Fruit fly (Drosophila melanogaster) whole organism, adult: ENCODE results near the gene Jon25Biii.

Experiments used
- CG11617 ChIP-seq: fragments of 200-800 bp; sonication (Bioruptor generic); optimal IDR thresholded peaks from 2 replicates; lab custom pipeline; 2017; ENCODE audit warnings: mild to moderate bottlenecking, missing biosample characterization, missing genetic modification reagents, missing genetic modification characterization
- CG12768 ChIP-seq: fragments of 200-800 bp; sonication (Bioruptor generic); optimal IDR thresholded peaks from 2 replicates; lab custom pipeline; 2017; ENCODE audit warnings: missing biosample characterization, missing genetic modification characterization, mild to moderate bottlenecking, moderate library complexity, missing genetic modification reagents
- CG14711 ChIP-seq: fragments of 200-800 bp; sonication (Bioruptor generic); optimal IDR thresholded peaks from 2 replicates; lab custom pipeline; 2018; ENCODE audit warnings: missing biosample characterization, mild to moderate bottlenecking, missing genetic modification characterization, moderate library complexity
- CG1620 ChIP-seq: fragments of 200-800 bp; sonication (Bioruptor generic); optimal IDR thresholded peaks from 2 replicates; lab custom pipeline; 2016; ENCODE audit warnings: missing biosample characterization, missing genetic modification characterization
- CG33017 ChIP-seq: fragments of 200-800 bp; sonication (Bioruptor generic); optimal IDR thresholded peaks from 2 replicates; lab custom pipeline; 2018; ENCODE audit warnings: missing biosample characterization, mild to moderate bottlenecking, missing genetic modification characterization, moderate library complexity
- CG5204 ChIP-seq: fragments of 200-800 bp; sonication (Bioruptor generic); optimal IDR thresholded peaks from 2 replicates; lab custom pipeline; 2016; ENCODE audit warnings: missing biosample characterization, missing genetic modification characterization
- CG7045 ChIP-seq: fragments of 200-800 bp; sonication (Bioruptor generic); optimal IDR thresholded peaks from 2 replicates; lab custom pipeline; 2017; ENCODE audit warnings: missing biosample characterization, mild to moderate bottlenecking, missing genetic modification characterization
- CG7101 ChIP-seq: fragments of 200-800 bp; sonication (Bioruptor generic); optimal IDR thresholded peaks from 2 replicates; lab custom pipeline; 2018; ENCODE audit warnings: missing biosample characterization, mild to moderate bottlenecking, missing genetic modification characterization, moderate library complexity
- Clk ChIP-seq: fragments of 200-800 bp; sonication (Bioruptor generic); optimal IDR thresholded peaks from 2 replicates; lab custom pipeline; 2017; ENCODE audit warnings: missing biosample characterization, missing genetic modification characterization
- Crg-1 ChIP-seq: fragments of 200-800 bp; sonication (Bioruptor generic); optimal IDR thresholded peaks from 2 replicates; lab custom pipeline; 2016; ENCODE audit warnings: missing biosample characterization, missing genetic modification characterization
- Hr96 ChIP-seq: fragments of 200-800 bp; sonication (Bioruptor generic); optimal IDR thresholded peaks from 2 replicates; lab custom pipeline; 2016; ENCODE audit warnings: missing biosample characterization, missing genetic modification characterization
- Mnt ChIP-seq: fragments of 200-800 bp; sonication (Bioruptor generic); optimal IDR thresholded peaks from 2 replicates; lab custom pipeline; 2016; ENCODE audit warnings: missing biosample characterization, mild to moderate bottlenecking, missing genetic modification characterization
- bab1 ChIP-seq: fragments of 200-800 bp; sonication (Bioruptor generic); optimal IDR thresholded peaks from 3 replicates; lab custom pipeline; 2019; ENCODE audit warnings: missing biosample characterization, mild to moderate bottlenecking, missing genetic modification characterization, moderate library complexity
- cic ChIP-seq: fragments of 200-800 bp; sonication (Bioruptor generic); optimal IDR thresholded peaks from 2 replicates; lab custom pipeline; 2017; ENCODE audit warnings: missing biosample characterization, mild to moderate bottlenecking, missing genetic modification characterization, moderate library complexity
- cnc ChIP-seq, 2 experiments: fragments of >200 bp; optimal IDR thresholded peaks; 2 replicates each; lab custom pipeline; 2017
- kay ChIP-seq: fragments of 200-800 bp; sonication (Bioruptor generic); peaks from one replicate; lab custom pipeline; 2016; ENCODE audit warnings: missing biosample characterization, missing genetic modification characterization, borderline replicate concordance
- ovo ChIP-seq: fragments of 200-800 bp; sonication (Bioruptor generic); optimal IDR thresholded peaks from 2 replicates; lab custom pipeline; 2016; ENCODE audit warnings: missing biosample characterization, missing genetic modification characterization
- pad ChIP-seq: fragments of 200-800 bp; sonication (Bioruptor generic); optimal IDR thresholded peaks from 3 replicates; lab custom pipeline; 2017; ENCODE audit warnings: missing biosample characterization, missing genetic modification characterization, mild to moderate bottlenecking, moderate library complexity, missing genetic modification reagents
- tj ChIP-seq: fragments of 200-800 bp; sonication (Bioruptor generic); optimal IDR thresholded peaks from 3 replicates; lab custom pipeline; 2017; ENCODE audit warnings: missing biosample characterization, mild to moderate bottlenecking, missing genetic modification characterization, moderate library complexity
- toe ChIP-seq: fragments of 200-800 bp; sonication (Bioruptor generic); optimal IDR thresholded peaks from 2 replicates; lab custom pipeline; 2016; ENCODE audit warnings: missing biosample characterization, missing genetic modification characterization

The Jon25Biii gene

dm6 chr2L:4995837-4996136, 45.2 kb upstream of the Jon25Biii start:
- no peak for TF ChIP-seq CG7101 (tag; lab: Kevin White, UChicago)
- no peak for TF ChIP-seq cic (GFP tag; lab: Kevin White, UChicago)
- TF ChIP-seq CG11617 (GFP tag; lab: Kevin White, UChicago) = no peak
- TF ChIP-seq ovo = no peak
- TF ChIP-seq CG1620 (GFP tag; lab: Kevin White, UChicago) = no peak
- no peak for TF ChIP-seq pad (GFP tag; lab: Kevin White, UChicago)
- TF ChIP-seq Crg-1 (GFP tag; lab: Kevin White, UChicago) = no peak
- TF ChIP-seq bab1 (GFP tag; lab: Kevin White, UChicago) = no peak

- TF ChIP-seq CG7101 (tag; lab: Kevin White, UChicago) = no peak
- TF ChIP-seq CG33017 = no peak
- TF ChIP-seq CG7045 (GFP tag; lab: Kevin White, UChicago) = no peak
- TF ChIP-seq CG12768 (GFP tag; lab: Kevin White, UChicago) = no peak
- no peak for TF ChIP-seq Crg-1 (GFP tag; lab: Kevin White, UChicago)
- no peak for TF ChIP-seq CG14711 (tag; lab: Kevin White, UChicago)
- no peak for TF ChIP-seq cnc (optimal IDR thresholded peaks at IDR 0.05; lab: Kevin White, UChicago)
- no peak for TF ChIP-seq CG11617 (GFP tag; lab: Kevin White, UChicago)
- no peak for TF ChIP-seq Hr96 (GFP tag; lab: Kevin White, UChicago)
- TF ChIP-seq toe (GFP tag; lab: Kevin White, UChicago) = no peak
- no peak for TF ChIP-seq ovo
- TF ChIP-seq tj (GFP tag; lab: Kevin White, UChicago) = no peak
- TF ChIP-seq bab1 (GFP tag; lab: Kevin White, UChicago) = no peak
- TF ChIP-seq Clk = no peak
- no peak for TF ChIP-seq CG5204
- TF ChIP-seq pad (GFP tag; lab: Kevin White, UChicago) = no peak
- no peak for TF ChIP-seq cic (GFP tag; lab: Kevin White, UChicago)
- TF ChIP-seq CG1620 (GFP tag; lab: Kevin White, UChicago) = no peak
Observed at dm6 chr2L:4995010-4995836, 44.7 kb upstream of the Jon25Biii start.

DNA sequence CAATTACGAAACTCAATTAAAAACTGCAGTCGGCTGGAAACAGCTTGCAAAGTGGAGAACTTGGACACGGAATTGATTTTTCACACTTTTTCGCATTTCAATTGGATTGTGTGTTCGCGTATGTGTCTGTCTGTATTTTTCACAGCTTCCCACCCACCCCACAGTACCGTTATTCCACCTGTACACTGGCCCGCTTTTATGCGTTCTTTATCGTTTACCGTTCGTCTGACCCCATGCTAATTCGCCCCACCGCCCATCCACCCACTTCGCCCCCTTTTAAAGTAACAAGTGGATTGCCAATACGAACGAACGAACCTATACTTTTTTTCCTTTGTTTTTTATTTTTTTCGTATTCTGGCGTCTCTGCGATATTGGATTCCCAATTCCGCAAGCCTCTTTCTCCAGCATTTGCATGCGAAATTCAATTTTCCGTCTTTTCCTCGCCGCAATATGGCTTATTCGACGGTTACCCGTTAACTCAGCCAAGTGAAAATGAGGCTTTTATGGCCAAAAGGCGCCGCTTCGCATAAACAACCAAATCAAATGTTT, 31.6 kb upstream of the Jon25Biii start:
- TF ChIP-seq CG1620 (GFP tag; lab: Kevin White, UChicago) (no peak), ovo (peak; percentile 86), kay (GFP tag; lab: Kevin White, UChicago) (no peak), tj (GFP tag; lab: Kevin White, UChicago) (peak; percentile 41), pad (GFP tag; lab: Kevin White, UChicago) (peak; percentile 9), cic (GFP tag; lab: Kevin White, UChicago) (no peak), CG11617 (GFP tag; lab: Kevin White, UChicago) (no peak)

DNA sequence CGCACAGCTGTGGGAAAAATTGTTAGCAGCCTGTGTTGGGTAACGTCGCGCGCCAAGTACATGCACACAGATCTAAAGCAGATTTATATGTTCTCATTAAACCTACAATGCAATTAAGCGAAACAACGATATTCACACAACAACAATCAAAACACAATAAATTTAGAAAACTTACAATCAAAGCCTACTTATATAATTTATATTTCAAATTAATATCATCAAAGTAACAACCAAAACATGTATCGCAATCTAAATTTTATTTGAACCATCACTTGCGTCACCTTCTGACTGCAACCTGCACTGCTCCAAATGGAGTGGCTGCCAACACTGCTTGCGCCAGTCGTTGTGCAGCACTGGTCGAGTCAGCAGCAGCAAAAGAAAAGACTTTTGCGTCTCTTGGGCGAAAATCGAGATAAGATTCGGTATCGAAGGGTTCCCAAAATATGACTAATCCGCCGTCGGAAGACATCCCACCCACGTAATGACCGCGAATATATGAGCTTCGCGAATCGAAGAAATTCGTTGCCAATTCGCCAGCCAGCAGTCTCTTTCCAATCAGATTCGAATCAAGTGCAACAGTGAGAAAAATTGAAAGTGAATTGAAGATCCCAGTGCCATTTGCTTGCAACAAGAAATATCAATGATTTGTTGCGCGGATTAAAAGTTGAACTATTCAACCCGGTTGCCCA, 30.9 kb upstream of the Jon25Biii start, which contains the start of the genes CG8892 and CG34126:
Gene CG8892, minus strand, starts transcription at position 315 of the 689 bp plus-strand sequence.
Gene CG34126, plus strand, starts transcription at position 337 of the 689 bp plus-strand sequence.
- peak; percentile 90 for TF ChIP-seq tj (GFP tag; lab: Kevin White, UChicago)
- peak; percentile 98 for TF ChIP-seq CG5204
- peak; percentile 89 for TF ChIP-seq cic (GFP tag; lab: Kevin White, UChicago)
- peak; percentile 97 for TF ChIP-seq CG7045 (GFP tag; lab: Kevin White, UChicago)
- no peak for TF ChIP-seq cnc (optimal IDR thresholded peaks at IDR 0.05; lab: Kevin White, UChicago)
- peak; percentile 99 for TF ChIP-seq CG11617 (GFP tag; lab: Kevin White, UChicago)
- TF ChIP-seq Crg-1 (GFP tag; lab: Kevin White, UChicago) = peak; percentile 99
- TF ChIP-seq CG14711 (tag; lab: Kevin White, UChicago) = peak; percentile 95
- TF ChIP-seq Hr96 (GFP tag; lab: Kevin White, UChicago) = peak; percentile 96
- peak; percentile 99 for TF ChIP-seq CG12768 (GFP tag; lab: Kevin White, UChicago)
- TF ChIP-seq ovo = peak; percentile 99
- peak; percentile 99 for TF ChIP-seq toe (GFP tag; lab: Kevin White, UChicago)
- peak; percentile 95 for TF ChIP-seq bab1 (GFP tag; lab: Kevin White, UChicago)
- no peak for TF ChIP-seq kay (GFP tag; lab: Kevin White, UChicago)
- TF ChIP-seq Clk = peak; percentile 99
- TF ChIP-seq CG7101 (tag; lab: Kevin White, UChicago) = peak; percentile 98
- TF ChIP-seq CG33017 = peak; percentile 96
- peak; percentile 99 for TF ChIP-seq CG1620 (GFP tag; lab: Kevin White, UChicago)
- TF ChIP-seq pad (GFP tag; lab: Kevin White, UChicago) = peak; percentile 96
- TF ChIP-seq Mnt (GFP tag; lab: Kevin White, UChicago) = peak; percentile 97

dm6 chr2L:4979138-4979537, 28.6 kb upstream of the Jon25Biii start, which contains the start of gene CG8891:
Gene CG8891 (minus strand): TSS chr2L:4979379.
- TF ChIP-seq Hr96 (GFP tag; lab: Kevin White, UChicago) (no peak), kay (GFP tag; lab: Kevin White, UChicago) (no peak), CG5204 (no peak), CG11617 (GFP tag; lab: Kevin White, UChicago) (no peak), CG1620 (GFP tag; lab: Kevin White, UChicago) (no peak), Mnt (GFP tag; lab: Kevin White, UChicago) (peak; percentile 51), CG14711 (tag; lab: Kevin White, UChicago) (no peak), bab1 (GFP tag; lab: Kevin White, UChicago) (peak; percentile 14), ovo (no peak), pad (GFP tag; lab: Kevin White, UChicago) (no peak), CG7045 (GFP tag; lab: Kevin White, UChicago) (no peak), tj (GFP tag; lab: Kevin White, UChicago) (no peak)
